Worm (Caenorhabditis elegans) whole organism, late embryonic: ENCODE data around the gene sdz-21.

ENCODE experiments used
- C08G9.2 ChIP-seq: sonication (generic microtip); optimal IDR thresholded peaks from 2 replicates; lab custom pipeline; 2016; ENCODE audit warnings: mild to moderate bottlenecking, missing genetic modification characterization, moderate library complexity, missing compliant biosample characterization
- C38D4.7 ChIP-seq: fragments of 200-800 bp; sonication (Bioruptor generic); optimal IDR thresholded peaks from 2 replicates; lab custom pipeline; 2018; ENCODE audit warnings: mild to moderate bottlenecking, missing genetic modification characterization, moderate library complexity, missing compliant biosample characterization
- F13H6.1 ChIP-seq: sonication (generic microtip); optimal IDR thresholded peaks from 2 replicates; lab custom pipeline; 2016; ENCODE audit warnings: missing genetic modification characterization, missing compliant biosample characterization
- ahr-1 ChIP-seq: sonication (generic microtip); optimal IDR thresholded peaks from 2 replicates; lab custom pipeline; 2016; ENCODE audit warnings: missing genetic modification characterization, missing compliant biosample characterization
- ceh-2 ChIP-seq: sonication (generic microtip); optimal IDR thresholded peaks from 2 replicates; lab custom pipeline; 2016; ENCODE audit warnings: missing genotype, missing genetic modification characterization, missing compliant biosample characterization
- ceh-22 ChIP-seq: sonication (generic microtip); optimal IDR thresholded peaks from 2 replicates; lab custom pipeline; 2017; ENCODE audit warnings: missing biosample characterization, missing genetic modification characterization
- ceh-24 ChIP-seq: sonication (generic microtip); optimal IDR thresholded peaks from 2 replicates; lab custom pipeline; 2016; ENCODE audit warnings: mild to moderate bottlenecking, missing genetic modification characterization, missing compliant biosample characterization
- ceh-6 ChIP-seq: fragments of 200-800 bp; sonication (Bioruptor generic); optimal IDR thresholded peaks from 2 replicates; lab custom pipeline; 2018; ENCODE audit warnings: mild to moderate bottlenecking, missing genetic modification characterization, missing compliant biosample characterization
- ceh-9 ChIP-seq: sonication (generic microtip); optimal IDR thresholded peaks from 2 replicates; lab custom pipeline; 2016; ENCODE audit warnings: mild to moderate bottlenecking, missing genetic modification characterization, inconsistent platforms, missing compliant biosample characterization
- che-1 ChIP-seq: sonication (generic microtip); optimal IDR thresholded peaks from 2 replicates; lab custom pipeline; 2016; ENCODE audit warnings: mild to moderate bottlenecking, missing genetic modification characterization, missing compliant biosample characterization
- elt-2 ChIP-seq: sonication (generic microtip); optimal IDR thresholded peaks from 2 replicates; lab custom pipeline; 2016; ENCODE audit warnings: missing genetic modification reagents, missing genetic modification characterization, missing compliant biosample characterization
- elt-4 ChIP-seq: sonication (generic microtip); optimal IDR thresholded peaks from 2 replicates; lab custom pipeline; 2016; ENCODE audit warnings: missing genetic modification characterization, missing compliant biosample characterization
- eyg-1 ChIP-seq: sonication (generic microtip); optimal IDR thresholded peaks from 2 replicates; lab custom pipeline; 2016; ENCODE audit warnings: missing genotype, missing genetic modification characterization, missing compliant biosample characterization
- fax-1 ChIP-seq: sonication (generic microtip); optimal IDR thresholded peaks from 2 replicates; lab custom pipeline; 2016; ENCODE audit warnings: missing genotype, missing genetic modification characterization, missing compliant biosample characterization
- gmeb-2 ChIP-seq: sonication (generic microtip); optimal IDR thresholded peaks from 2 replicates; lab custom pipeline; 2016; ENCODE audit warnings: missing genetic modification characterization, inconsistent platforms, missing compliant biosample characterization
- hlh-15 ChIP-seq: sonication (generic microtip); optimal IDR thresholded peaks from 2 replicates; lab custom pipeline; 2016; ENCODE audit warnings: missing genetic modification characterization, missing compliant biosample characterization
- lin-11 ChIP-seq: fragments of 200-800 bp; sonication (Bioruptor generic); optimal IDR thresholded peaks from 2 replicates; lab custom pipeline; 2018; ENCODE audit warnings: mild to moderate bottlenecking, missing genetic modification characterization, missing compliant biosample characterization
- madf-2 ChIP-seq: sonication (generic microtip); optimal IDR thresholded peaks from 2 replicates; lab custom pipeline; 2017; ENCODE audit warnings: missing genetic modification characterization, missing compliant biosample characterization
- nfya-1 ChIP-seq: sonication (generic microtip); optimal IDR thresholded peaks from 2 replicates; lab custom pipeline; 2017; ENCODE audit warnings: missing genetic modification characterization, mild to moderate bottlenecking, missing compliant biosample characterization, antibody characterized with exemption, moderate library complexity
- nhr-11 ChIP-seq: fragments of 150-350 bp; optimal IDR thresholded peaks from 2 replicates; lab custom pipeline; 2014; ENCODE audit warnings: missing biosample characterization, missing genetic modification characterization
- nhr-232 ChIP-seq: sonication (generic microtip); optimal IDR thresholded peaks from 2 replicates; lab custom pipeline; 2016; ENCODE audit warnings: missing genetic modification characterization, missing compliant biosample characterization
- pha-2 ChIP-seq: sonication (generic microtip); optimal IDR thresholded peaks from 2 replicates; lab custom pipeline; 2017; ENCODE audit warnings: mild to moderate bottlenecking, missing genetic modification characterization, missing compliant biosample characterization
- pqm-1 ChIP-seq: sonication (generic microtip); optimal IDR thresholded peaks from 2 replicates; lab custom pipeline; 2016; ENCODE audit warnings: missing genetic modification characterization, missing compliant biosample characterization
- pros-1 ChIP-seq: fragments of 150-350 bp; optimal IDR thresholded peaks from 2 replicates; lab custom pipeline; 2014; ENCODE audit warnings: missing biosample characterization, missing genetic modification reagents, missing genetic modification characterization
- sdc-2 ChIP-seq: sonication (generic microtip); optimal IDR thresholded peaks from 2 replicates; lab custom pipeline; 2016; ENCODE audit warnings: missing genotype, missing genetic modification characterization, missing compliant biosample characterization
- sox-2 ChIP-seq: fragments of 200-800 bp; sonication (Bioruptor generic); IDR thresholded peaks from 2 replicates; pipeline ENCODE4 v1.3.6; 2022; ENCODE audit warnings: missing genetic modification reagents, missing genetic modification characterization, missing compliant biosample characterization
- syd-9 ChIP-seq: sonication (generic microtip); optimal IDR thresholded peaks from 2 replicates; lab custom pipeline; 2016; ENCODE audit warnings: mild to moderate bottlenecking, missing genetic modification characterization, moderate library complexity, missing compliant biosample characterization
- ttx-3 ChIP-seq: sonication (generic microtip); optimal IDR thresholded peaks from 2 replicates; lab custom pipeline; 2016; ENCODE audit warnings: missing genetic modification reagents, missing genetic modification characterization, missing compliant biosample characterization
- unc-3 ChIP-seq, 2 experiments: fragments of 200-800 bp in 1 of 2; sonication (Bioruptor generic) in 1 of 2; sonication (generic microtip) in 1 of 2; conservative IDR thresholded peaks in 1 of 2; optimal IDR thresholded peaks in 1 of 2; 2 replicates each; pipeline versions ENCODE4 v1.3.6 to Lab custom; 2016 to 2022; ENCODE audit warnings: missing compliant biosample characterization in 2 of 2, missing genetic modification characterization in 2 of 2, missing genetic modification reagents in 1 of 2
- unc-42 ChIP-seq: sonication (generic microtip); optimal IDR thresholded peaks from 2 replicates; lab custom pipeline; 2016; ENCODE audit warnings: missing genotype, missing genetic modification characterization, missing compliant biosample characterization
- unc-55 ChIP-seq: sonication (generic microtip); optimal IDR thresholded peaks from 2 replicates; lab custom pipeline; 2017; ENCODE audit warnings: missing biosample characterization, missing genetic modification reagents, missing genetic modification characterization
- unc-86 ChIP-seq: sonication (generic microtip); optimal IDR thresholded peaks from 2 replicates; lab custom pipeline; 2016; ENCODE audit warnings: missing genetic modification characterization, missing compliant biosample characterization

sdz-21 gene

DNA sequence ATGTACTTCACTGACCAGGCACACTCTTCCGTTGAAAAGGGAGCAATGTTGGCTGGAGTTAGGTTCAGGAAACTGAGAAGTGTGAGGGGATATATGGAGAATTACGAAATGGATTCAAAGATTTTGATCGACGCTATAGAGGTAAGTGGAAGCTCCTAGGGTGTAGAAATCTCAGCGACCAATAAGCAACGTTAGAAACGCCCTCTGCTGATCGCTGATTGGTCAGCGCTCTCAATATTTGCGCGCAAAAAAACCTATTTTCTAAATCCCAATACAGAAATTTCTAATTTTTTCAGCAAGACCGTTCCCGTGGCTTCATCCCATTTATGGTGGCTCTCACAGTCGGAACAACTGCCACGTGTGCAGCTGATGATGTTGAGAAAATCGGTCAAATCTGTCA is 41.2 kb downstream of the sdz-21 start:
- TF ChIP-seq nhr-11 (tag; lab: Kevin White, UChicago), result no peak
- peak; percentile 56 for TF ChIP-seq nfya-1 (tag; lab: Kevin White, UChicago)

DNA sequence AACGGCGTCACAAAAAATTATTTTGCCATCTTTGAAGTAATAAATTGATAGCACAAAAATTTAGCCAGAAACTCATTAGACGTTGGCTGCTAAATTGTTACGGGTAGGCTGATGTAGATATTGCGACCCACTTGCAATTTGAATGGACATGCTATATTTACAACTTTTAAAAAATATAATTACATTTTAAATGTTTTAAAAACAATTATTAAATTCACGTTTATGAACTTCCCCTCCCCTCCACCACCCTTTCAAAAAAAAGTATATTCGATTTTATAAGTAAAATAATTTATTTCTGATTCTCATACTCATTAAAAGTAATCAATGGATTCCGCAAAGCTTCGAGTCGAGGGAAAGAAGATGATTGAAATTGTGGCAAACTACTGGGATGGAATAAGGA is 42.2 kb downstream of the sdz-21 start, which contains the start of gene basl-1:
TSS of gene basl-1 (plus strand) at position 301 of the 400 bp plus-strand sequence.
- TF ChIP-seq ahr-1 (tag; lab: Kevin White, UChicago) (no peak), fax-1 (no peak), unc-42 (tag; lab: Kevin White, UChicago) (no peak), unc-55 (no peak), unc-3 (GFP tag; conservative IDR thresholded peaks at IDR 0.05; lab: Robert Waterston, UW) (no peak), unc-3 (tag; optimal IDR thresholded peaks at IDR 0.05; lab: Kevin White, UChicago) (no peak), che-1 (tag; lab: Kevin White, UChicago) (no peak), ceh-9 (tag; lab: Kevin White, UChicago) (no peak), elt-4 (tag; lab: Kevin White, UChicago) (no peak), pros-1 (tag; lab: Kevin White, UChicago) (no peak), gmeb-2 (tag; lab: Kevin White, UChicago) (no peak), ceh-6 (GFP tag; lab: Kevin White, UChicago) (no peak), pha-2 (tag; lab: Kevin White, UChicago) (no peak), madf-2 (tag; lab: Kevin White, UChicago) (no peak), sox-2 (GFP tag; lab: Robert Waterston, UW) (no peak), nhr-11 (tag; lab: Kevin White, UChicago) (no peak), sdc-2 (tag; lab: Kevin White, UChicago) (no peak)

- TF ChIP-seq C38D4.7 (GFP tag; lab: Kevin White, UChicago) (no peak), lin-11 (tag; lab: Kevin White, UChicago) (no peak), hlh-15 (tag; lab: Kevin White, UChicago) (no peak), F13H6.1 (tag; lab: Kevin White, UChicago) (no peak), pqm-1 (tag; lab: Kevin White, UChicago) (no peak), eyg-1 (tag; lab: Kevin White, UChicago) (no peak), ceh-22 (tag; lab: Kevin White, UChicago) (no peak), nhr-232 (no peak), unc-42 (tag; lab: Kevin White, UChicago) (no peak), sdc-2 (tag; lab: Kevin White, UChicago) (no peak), unc-86 (tag; lab: Kevin White, UChicago) (no peak), ttx-3 (tag; lab: Kevin White, UChicago) (no peak), ceh-2 (tag; lab: Kevin White, UChicago) (no peak), syd-9 (tag; lab: Kevin White, UChicago) (no peak), C08G9.2 (tag; lab: Kevin White, UChicago) (no peak), ceh-24 (tag; lab: Kevin White, UChicago) (no peak), pros-1 (tag; lab: Kevin White, UChicago) (no peak)
These were observed 45.1 kb downstream of the sdz-21 start, which contains the start of gene bas-1 for ce11 chrIII:5611604-5612324. bas-1 (plus strand) TSS chrIII:5612274.

DNA sequence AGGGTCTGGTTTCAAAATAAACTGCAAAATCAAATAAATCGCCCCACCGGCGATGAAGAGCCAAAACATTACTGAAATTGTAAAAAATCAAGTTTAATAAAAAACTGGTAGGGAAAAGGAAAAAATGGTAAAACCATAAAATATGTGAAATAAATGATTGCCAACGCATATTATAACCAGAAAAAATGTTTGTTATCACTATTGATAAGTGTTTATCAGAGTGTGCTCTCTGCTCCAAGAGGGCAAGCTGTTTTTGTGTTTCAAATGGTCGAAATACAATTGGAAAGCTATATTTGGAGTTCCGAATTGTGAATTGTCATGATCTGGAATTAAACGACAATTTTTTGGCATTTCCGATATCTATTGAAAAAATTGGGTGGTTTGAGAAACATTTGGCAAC is 46.6 kb downstream of the sdz-21 start, which contains the start of gene C05D2.8:
TSS of gene C05D2.8 (minus strand) at position 71 of the 400 bp plus-strand sequence.
- TF ChIP-seq ceh-6 (GFP tag; lab: Kevin White, UChicago) (no peak), elt-2 (peak; percentile 44)
